Worm (Caenorhabditis elegans) whole organism, L4 larva: ENCODE results near the gene R10H10.4.

Source experiments
- D1046.2 ChIP-seq: fragments of 200-800 bp; sonication (Bioruptor generic); IDR thresholded peaks from 2 replicates; pipeline ENCODE4 v1.3.6; 2022; ENCODE audit warnings: missing genetic modification characterization, missing compliant biosample characterization
- F37D6.2 ChIP-seq: sonication (generic microtip); optimal IDR thresholded peaks from 2 replicates; lab custom pipeline; 2016; ENCODE audit warnings: mild to moderate bottlenecking, missing genetic modification characterization, missing compliant biosample characterization
- F44E2.7 ChIP-seq: fragments of 200-800 bp; sonication (Bioruptor generic); IDR thresholded peaks from 2 replicates; pipeline ENCODE4 v2.1.2; 2022; ENCODE audit warnings: missing genetic modification characterization, missing compliant biosample characterization
- T20F7.1 ChIP-seq: fragments of 200-800 bp; sonication (Bioruptor generic); optimal IDR thresholded peaks from 2 replicates; lab custom pipeline; 2018; ENCODE audit warnings: mild to moderate bottlenecking, missing genetic modification characterization, missing compliant biosample characterization
- T26A8.4 ChIP-seq: fragments of 200-800 bp; sonication (Bioruptor generic); IDR thresholded peaks from 2 replicates; pipeline ENCODE4 v1.3.6; 2022; ENCODE audit warnings: missing genetic modification characterization, missing compliant biosample characterization
- Y105C5A.15 ChIP-seq: fragments of 200-800 bp; sonication (Bioruptor generic); IDR thresholded peaks from 2 replicates; pipeline ENCODE4 v1.3.6; 2022; ENCODE audit warnings: missing genetic modification characterization, missing compliant biosample characterization
- Y48G9A.11 ChIP-seq: fragments of 200-800 bp; sonication (Bioruptor generic); IDR thresholded peaks from 2 replicates; pipeline ENCODE4 v1.3.6; 2022; ENCODE audit warnings: missing genetic modification reagents, missing genetic modification characterization, missing compliant biosample characterization
- aha-1 ChIP-seq: fragments of 150-350 bp; peaks from one replicate; lab custom pipeline; 2014; ENCODE audit warnings: missing biosample characterization, missing genetic modification characterization
- ama-1 ChIP-seq: fragments of 150-350 bp; optimal IDR thresholded peaks from 2 replicates; lab custom pipeline; 2014; ENCODE audit warnings: inconsistent platforms, mixed read lengths
- ceh-32 ChIP-seq: sonication (generic microtip); optimal IDR thresholded peaks from 2 replicates; lab custom pipeline; 2016; ENCODE audit warnings: mild to moderate bottlenecking, missing genetic modification characterization, missing compliant biosample characterization; ENCODE audit not compliant: poor library complexity
- ctbp-1 ChIP-seq: fragments of 200-800 bp; sonication (Bioruptor generic); IDR thresholded peaks from 2 replicates; pipeline ENCODE4 v1.3.6; 2022; ENCODE audit warnings: missing genetic modification reagents, missing genetic modification characterization, missing compliant biosample characterization
- daf-12 ChIP-seq: fragments of 150-350 bp; optimal IDR thresholded peaks from 2 replicates; lab custom pipeline; 2014; ENCODE audit warnings: missing biosample characterization, missing genetic modification reagents, missing genetic modification characterization
- dmd-6 ChIP-seq: fragments of 200-800 bp; sonication (Bioruptor generic); IDR thresholded peaks from 2 replicates; pipeline ENCODE4 v1.3.6; 2022; ENCODE audit warnings: missing genetic modification reagents, missing genetic modification characterization, missing compliant biosample characterization
- dmd-9 ChIP-seq: fragments of 200-800 bp; sonication (Bioruptor generic); IDR thresholded peaks from 2 replicates; pipeline ENCODE4 v1.3.6; 2022; ENCODE audit warnings: missing genetic modification reagents, missing genetic modification characterization, missing compliant biosample characterization
- fkh-10 ChIP-seq: fragments of 150-350 bp; optimal IDR thresholded peaks from 2 replicates; lab custom pipeline; 2014; ENCODE audit warnings: missing biosample characterization, missing genetic modification reagents, missing genetic modification characterization
- gei-8 ChIP-seq: fragments of 200-800 bp; sonication (Bioruptor generic); optimal IDR thresholded peaks from 2 replicates; lab custom pipeline; 2018; ENCODE audit warnings: mild to moderate bottlenecking, missing genetic modification characterization, missing compliant biosample characterization
- hif-1 ChIP-seq, 2 experiments: sonication (generic microtip); optimal IDR thresholded peaks; 2 replicates each; lab custom pipeline; 2016 to 2017; ENCODE audit warnings: missing compliant biosample characterization in 2 of 2, missing genetic modification characterization in 2 of 2, missing genetic modification reagents in 2 of 2, missing genotype in 2 of 2, mild to moderate bottlenecking in 1 of 2
- hlh-11 ChIP-seq: fragments of 200-800 bp; sonication (Bioruptor generic); optimal IDR thresholded peaks from 2 replicates; lab custom pipeline; 2018; ENCODE audit warnings: mild to moderate bottlenecking, missing genetic modification characterization, missing compliant biosample characterization
- hlh-30 ChIP-seq: sonication (generic microtip); optimal IDR thresholded peaks from 2 replicates; lab custom pipeline; 2017; ENCODE audit warnings: antibody characterized with exemption, mild to moderate bottlenecking, missing genetic modification characterization, missing compliant biosample characterization; ENCODE audit not compliant: insufficient read depth
- hmg-1.1 ChIP-seq: fragments of 200-800 bp; sonication (Bioruptor generic); IDR thresholded peaks from 2 replicates; pipeline ENCODE4 v1.3.6; 2022; ENCODE audit warnings: missing genetic modification reagents, missing genetic modification characterization, missing compliant biosample characterization
- jun-1 ChIP-seq: fragments of 150-350 bp; optimal IDR thresholded peaks from 2 replicates; lab custom pipeline; 2014; ENCODE audit warnings: missing biosample characterization, missing genetic modification reagents, missing genetic modification characterization
- lim-7 ChIP-seq: fragments of 200-800 bp; sonication (Bioruptor generic); IDR thresholded peaks from 2 replicates; pipeline ENCODE4 v1.3.6; 2022; ENCODE audit warnings: missing genetic modification characterization, missing compliant biosample characterization
- lin-39 ChIP-seq: fragments of 150-350 bp; optimal IDR thresholded peaks from 2 replicates; lab custom pipeline; 2014; ENCODE audit warnings: missing biosample characterization, missing genetic modification reagents, missing genetic modification characterization
- lir-3 ChIP-seq: sonication (generic microtip); optimal IDR thresholded peaks from 2 replicates; lab custom pipeline; 2016; ENCODE audit warnings: mild to moderate bottlenecking, missing genetic modification characterization, missing compliant biosample characterization
- lsy-2 ChIP-seq, 2 experiments: fragments of 150-350 bp in 1 of 2; sonication (generic microtip) in 1 of 2; optimal IDR thresholded peaks; 2 replicates each; lab custom pipeline; 2014 to 2017; ENCODE audit warnings: missing biosample characterization in 2 of 2, missing genetic modification characterization in 2 of 2
- mdt-29 ChIP-seq: fragments of 200-800 bp; sonication (Bioruptor generic); IDR thresholded peaks from 2 replicates; pipeline ENCODE4 v1.3.6; 2022; ENCODE audit warnings: missing genetic modification reagents, missing genetic modification characterization, missing compliant biosample characterization
- mep-1 ChIP-seq: fragments of 150-350 bp; sonication (generic microtip); optimal IDR thresholded peaks from 3 replicates; lab custom pipeline; 2014; ENCODE audit warnings: missing biosample characterization, missing genetic modification characterization
- mxl-3 ChIP-seq: fragments of 200-800 bp; sonication (Bioruptor generic); optimal IDR thresholded peaks from 2 replicates; lab custom pipeline; 2018; ENCODE audit warnings: mild to moderate bottlenecking, missing genetic modification characterization, missing compliant biosample characterization
- nhr-10 ChIP-seq: fragments of 150-350 bp; optimal IDR thresholded peaks from 2 replicates; lab custom pipeline; 2014; ENCODE audit warnings: missing biosample characterization, missing genetic modification characterization
- nhr-11 ChIP-seq: fragments of 150-350 bp; optimal IDR thresholded peaks from 2 replicates; lab custom pipeline; 2014; ENCODE audit warnings: missing biosample characterization, missing genetic modification characterization
- nhr-25 ChIP-seq: sonication (generic microtip); optimal IDR thresholded peaks from 2 replicates; lab custom pipeline; 2017; ENCODE audit warnings: missing genetic modification characterization, mild to moderate bottlenecking, missing compliant biosample characterization, antibody characterized with exemption, moderate library complexity, borderline replicate concordance; ENCODE audit not compliant: insufficient read depth
- nhr-42 ChIP-seq: fragments of 200-800 bp; sonication (Bioruptor generic); IDR thresholded peaks from 2 replicates; pipeline ENCODE4 v1.3.6; 2022; ENCODE audit warnings: missing genetic modification characterization, missing compliant biosample characterization
- nhr-48 ChIP-seq: sonication (generic microtip); optimal IDR thresholded peaks from 2 replicates; lab custom pipeline; 2016; ENCODE audit warnings: mild to moderate bottlenecking, missing genetic modification characterization, missing compliant biosample characterization
- nhr-76 ChIP-seq: fragments of 150-350 bp; optimal IDR thresholded peaks from 2 replicates; lab custom pipeline; 2014; ENCODE audit warnings: missing biosample characterization, missing genetic modification characterization
- pha-4 ChIP-seq, 2 experiments: fragments of 150-350 bp in 1 of 2; fragments of 200-800 bp in 1 of 2; sonication (Bioruptor generic) in 1 of 2; IDR thresholded peaks in 1 of 2; optimal IDR thresholded peaks in 1 of 2; 2 replicates each; pipeline versions ENCODE4 v1.3.6 to Lab custom; 2014 to 2022; ENCODE audit warnings: missing genetic modification characterization in 2 of 2, missing genetic modification reagents in 2 of 2, missing biosample characterization in 1 of 2, missing compliant biosample characterization in 1 of 2
- php-3 ChIP-seq: fragments of 200-800 bp; sonication (Bioruptor generic); IDR thresholded peaks from 2 replicates; pipeline ENCODE4 v1.3.6; 2022; ENCODE audit warnings: missing genetic modification reagents, missing genetic modification characterization, missing compliant biosample characterization
- rbr-2 ChIP-seq: sonication (generic microtip); optimal IDR thresholded peaks from 2 replicates; lab custom pipeline; 2016; ENCODE audit warnings: missing genotype, missing genetic modification characterization, missing compliant biosample characterization
- set-16 ChIP-seq: fragments of 200-800 bp; sonication (Bioruptor generic); IDR thresholded peaks from 2 replicates; pipeline ENCODE4 v1.3.6; 2022; ENCODE audit warnings: missing genetic modification reagents, missing genetic modification characterization, missing compliant biosample characterization
- snpc-4 ChIP-seq: fragments of 150-350 bp; optimal IDR thresholded peaks from 2 replicates; lab custom pipeline; 2014; ENCODE audit warnings: missing biosample characterization, missing genetic modification characterization
- spr-1 ChIP-seq: sonication (generic microtip); optimal IDR thresholded peaks from 2 replicates; lab custom pipeline; 2016; ENCODE audit warnings: mild to moderate bottlenecking, missing genetic modification characterization, missing compliant biosample characterization
- unc-62 ChIP-seq, 3 experiments: fragments of 150-350 bp in 1 of 3; sonication (generic microtip); optimal IDR thresholded peaks in 2 of 3; peaks in 1 of 3; 1 replicate in 1 of 3; 2 replicates in 2 of 3; lab custom pipeline; 2014 to 2017; ENCODE audit warnings: missing biosample characterization in 3 of 3, missing genetic modification characterization in 3 of 3, missing genetic modification reagents in 3 of 3, missing genotype in 1 of 3
- ztf-7 ChIP-seq: fragments of 150-350 bp; optimal IDR thresholded peaks from 2 replicates; lab custom pipeline; 2014; ENCODE audit warnings: missing biosample characterization, missing genetic modification characterization

The R10H10.4 gene

ce11 chrIV:10409377-10409776 lies 14.6 kb upstream of the R10H10.4 start, which contains the start of gene rfk-1:
Gene rfk-1, minus strand, starts transcription at chrIV:10409477.
- TF ChIP-seq spr-1 (tag; lab: Kevin White, UChicago) (no peak), Y105C5A.15 (GFP tag; lab: Robert Waterston, UW) (no peak), daf-12 (tag; lab: Kevin White, UChicago) (no peak), ama-1 (lab: Kevin White, UChicago) (no peak), ctbp-1 (GFP tag; lab: Robert Waterston, UW) (no peak), nhr-76 (tag; lab: Kevin White, UChicago) (no peak), snpc-4 (tag; lab: Kevin White, UChicago) (no peak), Y48G9A.11 (GFP tag; lab: Robert Waterston, UW) (no peak), hlh-11 (tag; lab: Kevin White, UChicago) (no peak), nhr-10 (tag; lab: Kevin White, UChicago) (no peak), mdt-29 (GFP tag; lab: Robert Waterston, UW) (no peak), unc-62 (GFP tag; optimal IDR thresholded peaks at IDR 0.05 in 1 of 2; lab: Kevin White, UChicago) (no peak), unc-62 (tag; optimal IDR thresholded peaks at IDR 0.05; lab: Kevin White, UChicago) (no peak), lir-3 (tag; lab: Kevin White, UChicago) (no peak), lin-39 (tag; lab: Kevin White, UChicago) (no peak), nhr-25 (no peak), T20F7.1 (GFP tag; lab: Kevin White, UChicago) (no peak), ztf-7 (tag; lab: Kevin White, UChicago) (no peak), jun-1 (tag; lab: Kevin White, UChicago) (no peak)
- TF ChIP-seq, all 104 proteins: peak for 0

DNA sequence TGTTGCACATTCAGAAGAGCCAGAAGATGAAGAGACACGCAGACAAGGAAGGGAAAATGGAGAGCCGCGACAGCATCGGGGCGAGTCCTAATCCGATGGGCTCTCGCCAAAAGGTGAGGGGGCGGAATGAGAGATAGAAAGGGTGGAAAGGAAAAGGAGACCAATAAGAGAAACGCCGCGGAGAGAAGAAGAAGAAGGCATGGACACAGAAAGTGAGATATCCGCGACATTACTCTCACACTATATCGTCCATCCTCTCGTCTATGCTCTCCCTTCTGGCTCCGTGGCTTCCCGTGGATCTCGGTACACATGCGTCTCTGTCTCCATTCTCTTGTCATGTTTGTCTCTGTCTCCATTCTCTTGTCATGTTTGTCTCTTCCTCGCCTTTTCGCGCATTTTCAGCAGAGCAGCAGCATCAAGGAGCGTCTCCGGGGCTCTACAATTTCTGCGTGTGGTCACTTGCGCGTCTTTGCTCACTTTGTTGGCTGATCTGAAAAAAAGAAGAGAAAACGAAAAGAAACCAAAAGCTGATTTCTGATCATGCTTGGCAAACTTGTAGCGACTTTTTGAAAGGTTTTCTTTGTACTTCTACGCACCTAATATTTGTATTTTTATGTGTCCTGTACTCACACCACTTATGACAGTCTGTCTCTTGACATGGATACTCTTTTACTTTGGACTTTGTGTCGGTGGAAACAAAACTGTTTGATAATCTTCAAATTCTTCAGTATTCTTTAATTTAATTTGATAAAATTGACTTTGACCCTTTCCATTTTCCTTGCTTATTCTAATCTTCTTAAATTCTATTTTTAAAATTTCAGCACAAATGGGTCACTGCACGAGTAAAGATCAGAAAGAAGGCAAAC lies 8.7 kb upstream of the R10H10.4 start, which contains the start of gene gpa-7:
TSS of gene gpa-7 (plus strand) at position 816 of the 866 bp plus-strand sequence.
- TF ChIP-seq gei-8 (GFP tag; lab: Kevin White, UChicago) (peak; percentile 65), T26A8.4 (GFP tag; lab: Robert Waterston, UW) (0 out of 2 replicates have a peak, but pooled peaks have one; percentile 61), lin-39 (tag; lab: Kevin White, UChicago) (no peak), nhr-48 (tag; lab: Kevin White, UChicago) (peak; percentile 33), lim-7 (GFP tag; lab: Robert Waterston, UW) (peak; percentile 57; the same call in 1 of the 2 replicates), aha-1 (tag; lab: Kevin White, UChicago) (peak; percentile 97), ctbp-1 (GFP tag; lab: Robert Waterston, UW) (peak; percentile 89), rbr-2 (tag; lab: Kevin White, UChicago) (peak; percentile 88), fkh-10 (GFP tag; lab: Kevin White, UChicago) (peak; percentile 81), unc-62 (GFP tag; optimal IDR thresholded peaks at IDR 0.05 in 1 of 2; lab: Kevin White, UChicago) (peak in 1 of 2 experiments; percentile 99), unc-62 (tag; optimal IDR thresholded peaks at IDR 0.05; lab: Kevin White, UChicago) (no peak), lsy-2 (tag; optimal IDR thresholded peaks at IDR 0.05; lab: Kevin White, UChicago) (peak; percentile 40 to 47), D1046.2 (GFP tag; lab: Robert Waterston, UW) (no peak), nhr-42 (no peak), nhr-11 (tag; lab: Kevin White, UChicago) (peak; percentile 66), dmd-9 (GFP tag; lab: Robert Waterston, UW) (no peak), hlh-30 (tag; lab: Kevin White, UChicago) (peak; percentile 48), php-3 (GFP tag; lab: Robert Waterston, UW) (no peak), set-16 (peak; percentile 72), T20F7.1 (GFP tag; lab: Kevin White, UChicago) (no peak), pha-4 (GFP tag; IDR thresholded peaks at IDR 0.05; lab: Robert Waterston, UW) (no peak), pha-4 (tag; optimal IDR thresholded peaks at IDR 0.05; lab: Kevin White, UChicago) (no peak), mep-1 (tag; lab: Kevin White, UChicago) (peak; percentile 59), dmd-6 (GFP tag; lab: Robert Waterston, UW) (peak; percentile 24; the same call in 1 of the 2 replicates), lir-3 (tag; lab: Kevin White, UChicago) (no peak), F44E2.7 (GFP tag; lab: Robert Waterston, UW) (no peak), ceh-32 (tag; lab: Kevin White, UChicago) (peak; percentile 45), hmg-1.1 (GFP tag; lab: Robert Waterston, UW) (peak; percentile 72), hif-1 (tag; optimal IDR thresholded peaks at IDR 0.05; lab: Kevin White, UChicago) (peak in 1 of 2 experiments; percentile 53), mxl-3 (GFP tag; lab: Kevin White, UChicago) (peak; percentile 25), F37D6.2 (tag; lab: Kevin White, UChicago) (peak; percentile 64)
